Fruit fly (Drosophila melanogaster): ENCODE results near the gene TBC1D5.

Gene TBC1D5

dm6 chr3R:13264061-13264661 lies 7.7 kb downstream of the TBC1D5 start, which contains the start of gene Ravus (continued):
- peak; percentile 58 for TF ChIP-seq CG12744 (GFP tag; optimal IDR thresholded peaks at IDR 0.05)
- no peak for TF ChIP-seq CG4730 (GFP tag; IDR thresholded peaks at IDR 0.05)
- TF ChIP-seq CG13287 (GFP tag; IDR thresholded peaks at IDR 0.05; ENCODE audit: partially characterized antibody): no peak
- no peak for TF ChIP-seq CG32772 (GFP tag; IDR thresholded peaks at IDR 0.05)
- TF ChIP-seq seq (GFP tag; IDR thresholded peaks at IDR 0.05): no peak
- no peak for TF ChIP-seq fd64A (GFP tag; optimal IDR thresholded peaks at IDR 0.05)
- TF ChIP-seq fd102C (GFP tag; optimal IDR thresholded peaks at IDR 0.05): no peak
- TF ChIP-seq YL-1 (GFP tag; optimal IDR thresholded peaks at IDR 0.05): peak; percentile 74
- TF ChIP-seq CG3407 (GFP tag; optimal IDR thresholded peaks at IDR 0.05): no peak
- TF ChIP-seq CG14050 (GFP tag; IDR thresholded peaks at IDR 0.05): 0 out of 3 replicates have a peak, but pooled peaks have one; percentile 12
- no peak for TF ChIP-seq CG1832 (GFP tag; optimal IDR thresholded peaks at IDR 0.05)
- no peak for TF ChIP-seq CG18011 (GFP tag; optimal IDR thresholded peaks at IDR 0.05)
- TF ChIP-seq MTF-1 (GFP tag; optimal IDR thresholded peaks at IDR 0.05; ENCODE audit: borderline replicate concordance): no peak
- peak; percentile 35 for TF ChIP-seq ems (GFP tag; optimal IDR thresholded peaks at IDR 0.05)
- peak; percentile 64 for TF ChIP-seq ind (GFP tag; optimal IDR thresholded peaks at IDR 0.05)
- TF ChIP-seq CTCF (GFP tag; optimal IDR thresholded peaks at IDR 0.05): no peak
- no peak for TF ChIP-seq D19B (GFP tag; optimal IDR thresholded peaks at IDR 0.05)
- TF ChIP-seq BtbVII (GFP tag; optimal IDR thresholded peaks at IDR 0.05): no peak
- no peak for TF ChIP-seq hb (GFP tag; IDR thresholded peaks at IDR 0.05; ENCODE audit: partially characterized antibody)
- TF ChIP-seq CG13123 (GFP tag; optimal IDR thresholded peaks at IDR 0.05): no peak
- no peak for TF ChIP-seq yki (optimal IDR thresholded peaks at IDR 0.05)
- no peak for TF ChIP-seq Hey (tag; optimal IDR thresholded peaks at IDR 0.05)
- TF ChIP-seq grn (GFP tag; optimal IDR thresholded peaks at IDR 0.05): no peak
- no peak for TF ChIP-seq salm (tag; optimal IDR thresholded peaks at IDR 0.05)
- peak; percentile 67 for TF ChIP-seq CG2712 (tag; optimal IDR thresholded peaks at IDR 0.05)
- no peak for TF ChIP-seq CG6254 (GFP tag; optimal IDR thresholded peaks at IDR 0.05)
- peak; percentile 4 for TF ChIP-seq CG17802 (tag; optimal IDR thresholded peaks at IDR 0.05)
- no peak for TF ChIP-seq caup (GFP tag; optimal IDR thresholded peaks at IDR 0.05; ENCODE audit: severe bottlenecking)
- no peak for TF ChIP-seq CG3281 (GFP tag; optimal IDR thresholded peaks at IDR 0.05)
- TF ChIP-seq Abd-B (GFP tag; optimal IDR thresholded peaks at IDR 0.05): peak; percentile 82
- TF ChIP-seq Nf-YA (GFP tag; IDR thresholded peaks at IDR 0.05): no peak
- no peak for TF ChIP-seq CG10565 (GFP tag; optimal IDR thresholded peaks at IDR 0.05)
- no peak for TF ChIP-seq hbn (GFP tag; IDR thresholded peaks at IDR 0.05; ENCODE audit: partially characterized antibody)
- TF ChIP-seq CG14860 (GFP tag; IDR thresholded peaks at IDR 0.05; ENCODE audit: partially characterized antibody): no peak
- no peak for TF ChIP-seq CG2889 (GFP tag; IDR thresholded peaks at IDR 0.05)
- TF ChIP-seq Fer1 (GFP tag; optimal IDR thresholded peaks at IDR 0.05): peak; percentile 48
- TF ChIP-seq lbe (GFP tag; optimal IDR thresholded peaks at IDR 0.05): peak; percentile 4
- TF ChIP-seq CG8290 (GFP tag; optimal IDR thresholded peaks at IDR 0.05): no peak
- TF ChIP-seq CG8290 (tag; optimal IDR thresholded peaks at IDR 0.05): no peak
- TF ChIP-seq ewg (GFP tag; optimal IDR thresholded peaks at IDR 0.05): peak; percentile 31

dm6 chr3R:13261706-13262105 lies 10.1 kb downstream of the TBC1D5 start:
- TF ChIP-seq CG13894 (tag; optimal IDR thresholded peaks at IDR 0.05) (no peak), knrl (GFP tag; IDR thresholded peaks at IDR 0.05; ENCODE audit: partially characterized antibody) (no peak), sug (tag; optimal IDR thresholded peaks at IDR 0.05) (peak; percentile 25), trem (tag; optimal IDR thresholded peaks at IDR 0.05) (no peak), MBD-R2 (GFP tag; IDR thresholded peaks at IDR 0.05) (no peak), Dad (GFP tag; optimal IDR thresholded peaks at IDR 0.05) (no peak), CG3407 (GFP tag; optimal IDR thresholded peaks at IDR 0.05) (no peak), CG9932 (GFP tag; IDR thresholded peaks at IDR 0.05) (0 out of 2 replicates have a peak, but pooled peaks have one; percentile 18), CG18011 (GFP tag; optimal IDR thresholded peaks at IDR 0.05) (no peak), Ssrp (tag; optimal IDR thresholded peaks at IDR 0.05) (no peak), CG2202 (tag; optimal IDR thresholded peaks at IDR 0.05) (no peak), Hey (tag; optimal IDR thresholded peaks at IDR 0.05) (no peak), lab (GFP tag; optimal IDR thresholded peaks at IDR 0.05) (peak; percentile 50), NFAT (GFP tag; IDR thresholded peaks at IDR 0.05) (peak; percentile 27; the same call in 1 of the 2 replicates), CG11247 (GFP tag; IDR thresholded peaks at IDR 0.05) (0 out of 2 replicates have a peak, but pooled peaks have one; percentile 22)

All from whole organism, embryonic.